Worm (Caenorhabditis elegans): ENCODE results near the gene serp-1.1.

- TF ChIP-seq lsy-2 (tag; optimal IDR thresholded peaks at IDR 0.05) (no peak), nhr-6 (tag; optimal IDR thresholded peaks at IDR 0.05) (no peak), dve-1 (tag; optimal IDR thresholded peaks at IDR 0.05; ENCODE audit: insufficient read depth) (no peak), lin-13 (GFP tag; optimal IDR thresholded peaks at IDR 0.05) (no peak), ztf-11 (tag; optimal IDR thresholded peaks at IDR 0.05) (no peak), F37D6.2 (tag; optimal IDR thresholded peaks at IDR 0.05) (no peak), pqm-1 (tag; optimal IDR thresholded peaks at IDR 0.05) (no peak), zag-1 (tag; optimal IDR thresholded peaks at IDR 0.05) (no peak), unc-130 (GFP tag; optimal IDR thresholded peaks at IDR 0.05) (no peak), daf-8 (GFP tag; IDR thresholded peaks at IDR 0.05) (no peak), jun-1 (tag; optimal IDR thresholded peaks at IDR 0.05) (no peak)
Measured at ce11 chrX:15822197-15822596, 19.2 kb upstream of the serp-1.1 start, which contains the start of gene Y7A5A.8.

Measured in whole organism, L4 larva.